Worm (Caenorhabditis elegans): ENCODE results near the gene F58B4.7.

- TF ChIP-seq ztf-6 (GFP tag; IDR thresholded peaks at IDR 0.05) = no peak
- no peak for TF ChIP-seq tbp1 (GFP tag; optimal IDR thresholded peaks at IDR 0.05)
- no peak for TF ChIP-seq Y79H2A.3 (GFP tag; conservative IDR thresholded peaks at IDR 0.05)
- TF ChIP-seq sea-2 (GFP tag; IDR thresholded peaks at IDR 0.05) = no peak
- TF ChIP-seq pha-4 (tag; optimal IDR thresholded peaks at IDR 0.05) = no peak
- TF ChIP-seq snpc-3.4 (tag; optimal IDR thresholded peaks at IDR 0.05) = no peak
These were observed 48.1 kb downstream of the F58B4.7 start for ce11 chrV:10874938-10875599.

Measured in whole organism, young adult.